Fruit fly (Drosophila melanogaster): Measurements from ENCODE around the gene CG31624.
A peak's percentile ranks its signal among the peaks of the same experiment; 100 is the strongest.

The CG31624 gene

dm6 chr2L:21237048-21237747 lies 37.0 kb upstream of the CG31624 start, which contains the start of gene Hr39 (continued):
- TF ChIP-seq Dp (GFP tag; optimal IDR thresholded peaks at IDR 0.05), result peak; percentile 75
- no peak for TF ChIP-seq hkb (optimal IDR thresholded peaks at IDR 0.05)
- no peak for TF ChIP-seq hkb (GFP tag; IDR thresholded peaks at IDR 0.05)
- peak; percentile 75 for TF ChIP-seq sens (GFP tag)
- peak; percentile 68 for TF ChIP-seq CG17186 (GFP tag; optimal IDR thresholded peaks at IDR 0.05)
- TF ChIP-seq run (tag; optimal IDR thresholded peaks at IDR 0.05), result peak; percentile 20
- peak; percentile 8 for TF ChIP-seq nau (GFP tag; optimal IDR thresholded peaks at IDR 0.05)
- TF ChIP-seq HHEX (GFP tag; optimal IDR thresholded peaks at IDR 0.05), result no peak
- TF ChIP-seq grau (tag; optimal IDR thresholded peaks at IDR 0.05), result peak; percentile 5
- TF ChIP-seq jing (GFP tag; optimal IDR thresholded peaks at IDR 0.05), result no peak
- no peak for TF ChIP-seq CG7928 (GFP tag; optimal IDR thresholded peaks at IDR 0.05)
- TF ChIP-seq HmgZ (tag; optimal IDR thresholded peaks at IDR 0.05), result peak; percentile 77
- peak; percentile 16 for TF ChIP-seq NC2β (GFP tag; optimal IDR thresholded peaks at IDR 0.05)
- TF ChIP-seq Adf1 (GFP tag; IDR thresholded peaks at IDR 0.05), result no peak
- peak; percentile 26 for TF ChIP-seq CG13894 (tag; optimal IDR thresholded peaks at IDR 0.05)
- TF ChIP-seq pho (GFP tag; optimal IDR thresholded peaks at IDR 0.05), result peak; percentile 16
- TF ChIP-seq CG2678 (tag; optimal IDR thresholded peaks at IDR 0.05), result peak; percentile 20
- no peak for TF ChIP-seq Dip2 (GFP tag; IDR thresholded peaks at IDR 0.05)
- peak; percentile 73 for TF ChIP-seq bigmax (GFP tag; optimal IDR thresholded peaks at IDR 0.05)
- no peak for TF ChIP-seq CG30431 (GFP tag; optimal IDR thresholded peaks at IDR 0.05)
- TF ChIP-seq BtbVII (GFP tag; optimal IDR thresholded peaks at IDR 0.05), result peak; percentile 40
- TF ChIP-seq CG17829 (tag; optimal IDR thresholded peaks at IDR 0.05), result peak; percentile 32
- TF ChIP-seq Dip3 (GFP tag; optimal IDR thresholded peaks at IDR 0.05), result peak; percentile 51
- peak; percentile 34 for TF ChIP-seq caup (GFP tag; optimal IDR thresholded peaks at IDR 0.05; ENCODE audit: severe bottlenecking)
- peak; percentile 57 for TF ChIP-seq Abd-B (GFP tag; optimal IDR thresholded peaks at IDR 0.05)
- no peak for TF ChIP-seq PHDP (tag; optimal IDR thresholded peaks at IDR 0.05)
- TF ChIP-seq pzg (GFP tag; optimal IDR thresholded peaks at IDR 0.05), result peak; percentile 97
- TF ChIP-seq CG9932 (GFP tag; IDR thresholded peaks at IDR 0.05), result no peak
- peak; percentile 28 for TF ChIP-seq Meics (GFP tag; optimal IDR thresholded peaks at IDR 0.05)
- TF ChIP-seq ftz-f1 (GFP tag; optimal IDR thresholded peaks at IDR 0.05), result peak; percentile 94
- TF ChIP-seq BEAF-32 (GFP tag; optimal IDR thresholded peaks at IDR 0.05), result peak; percentile 75
- TF ChIP-seq CG11695 (GFP tag; IDR thresholded peaks at IDR 0.05), result no peak
- TF ChIP-seq CG18764 (GFP tag; optimal IDR thresholded peaks at IDR 0.05), result peak; percentile 49
- TF ChIP-seq gcm (GFP tag; optimal IDR thresholded peaks at IDR 0.05), result peak; percentile 44
- no peak for TF ChIP-seq CG5180 (GFP tag; optimal IDR thresholded peaks at IDR 0.05)
- peak; percentile 32 for TF ChIP-seq NfI (GFP tag; optimal IDR thresholded peaks at IDR 0.05)
- TF ChIP-seq CG10462 (GFP tag; optimal IDR thresholded peaks at IDR 0.05), result no peak
- TF ChIP-seq ERR (GFP tag; optimal IDR thresholded peaks at IDR 0.05), result peak; percentile 23
- TF ChIP-seq Sox100B (GFP tag; optimal IDR thresholded peaks at IDR 0.05), result peak; percentile 3
- no peak for TF ChIP-seq Mes4 (GFP tag; optimal IDR thresholded peaks at IDR 0.05)
- peak; percentile 15 for TF ChIP-seq wek (GFP tag; optimal IDR thresholded peaks at IDR 0.05)
- peak; percentile 74 for TF ChIP-seq zen (tag; optimal IDR thresholded peaks at IDR 0.05)
- TF ChIP-seq gfzf (GFP tag; optimal IDR thresholded peaks at IDR 0.05), result peak; percentile 48
- peak; percentile 6 for TF ChIP-seq Hr3 (GFP tag; optimal IDR thresholded peaks at IDR 0.05)
- peak; percentile 14 for TF ChIP-seq lilli (GFP tag; optimal IDR thresholded peaks at IDR 0.05)
- TF ChIP-seq mirr (GFP tag; optimal IDR thresholded peaks at IDR 0.05), result peak; percentile 28
- TF ChIP-seq exex (tag; optimal IDR thresholded peaks at IDR 0.05), result no peak
- no peak for TF ChIP-seq sna (GFP tag; IDR thresholded peaks at IDR 0.05; ENCODE audit: partially characterized antibody)
- no peak for TF ChIP-seq Oaz (GFP tag; IDR thresholded peaks at IDR 0.05)
